Fruit fly (Drosophila melanogaster) whole organism, wandering third instar larva: ENCODE results near the gene CG6785.

Experiments
- Hnf4 ChIP-seq: fragments of 200-800 bp; sonication (Bioruptor generic); optimal IDR thresholded peaks from 2 replicates; lab custom pipeline; 2016; ENCODE audit warnings: missing biosample characterization, mild to moderate bottlenecking, missing genetic modification characterization
- Hr78 ChIP-seq: fragments of >200 bp; optimal IDR thresholded peaks from 2 replicates; lab custom pipeline; 2017; ENCODE audit warnings: missing biosample characterization, missing genetic modification characterization
- Hr83 ChIP-seq: fragments of 200-300 bp; sonication (Bioruptor generic); optimal IDR thresholded peaks from 2 replicates; lab custom pipeline; 2016; ENCODE audit warnings: missing biosample characterization, mild to moderate bottlenecking, missing genetic modification characterization, moderate library complexity; ENCODE audit not compliant: poor library complexity, severe bottlenecking
- h ChIP-seq: fragments of 200-800 bp; sonication (Bioruptor generic); optimal IDR thresholded peaks from 3 replicates; lab custom pipeline; 2016; ENCODE audit warnings: missing biosample characterization, mild to moderate bottlenecking, missing genetic modification characterization
- pan ChIP-seq: fragments of >200 bp; optimal IDR thresholded peaks from 2 replicates; lab custom pipeline; 2017

- TF ChIP-seq Hr83 (GFP tag; lab: Kevin White, UChicago) (no peak), Hnf4 (GFP tag; lab: Kevin White, UChicago) (no peak), h (GFP tag; lab: Kevin White, UChicago) (no peak), pan (no peak), Hr78 (no peak)
Measured at dm6 chr2L:12081118-12081665, 36.2 kb upstream of the CG6785 start.
